Worm (Caenorhabditis elegans) whole organism, midembryonic: ENCODE data around the gene unc-77.

ENCODE experiments used
- T22C8.4 ChIP-seq: fragments of 200-800 bp; sonication (Bioruptor generic); IDR thresholded peaks from 2 replicates; pipeline ENCODE4 v1.3.6; 2022; ENCODE audit warnings: missing genetic modification characterization, missing compliant biosample characterization
- cog-1 ChIP-seq: sonication (generic microtip); optimal IDR thresholded peaks from 2 replicates; lab custom pipeline; 2016; ENCODE audit warnings: missing genetic modification characterization, missing compliant biosample characterization
- flt-1 ChIP-seq: fragments of 200-800 bp; sonication (Bioruptor generic); IDR thresholded peaks from 2 replicates; pipeline ENCODE4 v1.3.6; 2022; ENCODE audit warnings: missing genetic modification characterization, missing compliant biosample characterization
- klf-2 ChIP-seq: fragments of 200-800 bp; sonication (Bioruptor generic); conservative IDR thresholded peaks from 2 replicates; pipeline ENCODE4 v1.3.6; 2022; ENCODE audit warnings: missing genetic modification reagents, missing genetic modification characterization, missing compliant biosample characterization
- ref-1 ChIP-seq: fragments of 200-800 bp; sonication (Bioruptor generic); conservative IDR thresholded peaks from 2 replicates; pipeline ENCODE4 v1.3.6; 2022; ENCODE audit warnings: missing genetic modification reagents, missing genetic modification characterization, missing compliant biosample characterization
- tab-1 ChIP-seq: fragments of 200-800 bp; sonication (Bioruptor generic); IDR thresholded peaks from 2 replicates; pipeline ENCODE4 v1.3.6; 2022; ENCODE audit warnings: missing genetic modification characterization, missing compliant biosample characterization
- ztf-23 ChIP-seq: fragments of 200-800 bp; sonication (Bioruptor generic); IDR thresholded peaks from 2 replicates; pipeline ENCODE4 v1.3.6; 2022; ENCODE audit warnings: missing genetic modification reagents, missing genetic modification characterization, missing compliant biosample characterization
- ztf-29 ChIP-seq: fragments of 200-800 bp; sonication (Bioruptor generic); IDR thresholded peaks from 2 replicates; pipeline ENCODE4 v1.3.6; 2022; ENCODE audit warnings: missing genetic modification reagents, missing genetic modification characterization, missing compliant biosample characterization

- no peak for TF ChIP-seq ztf-29 (GFP tag; lab: Robert Waterston, UW)
- TF ChIP-seq ztf-23 (GFP tag; lab: Robert Waterston, UW) = no peak
- TF ChIP-seq ref-1 (GFP tag; lab: Robert Waterston, UW) = no peak
- TF ChIP-seq klf-2 (GFP tag; lab: Robert Waterston, UW) = no peak
- TF ChIP-seq flt-1 (GFP tag; lab: Robert Waterston, UW) = no peak
- no peak for TF ChIP-seq tab-1 (GFP tag; lab: Robert Waterston, UW)
- no peak for TF ChIP-seq T22C8.4 (GFP tag; lab: Robert Waterston, UW)
- TF ChIP-seq cog-1 (tag; lab: Kevin White, UChicago) = no peak
Observed at ce11 chrIV:6217066-6217465, 33.4 kb upstream of the unc-77 start, which contains the start of gene C49A9.9.
